Worm (Caenorhabditis elegans): ENCODE results near the gene F10D2.10.

Gene F10D2.10

DNA sequence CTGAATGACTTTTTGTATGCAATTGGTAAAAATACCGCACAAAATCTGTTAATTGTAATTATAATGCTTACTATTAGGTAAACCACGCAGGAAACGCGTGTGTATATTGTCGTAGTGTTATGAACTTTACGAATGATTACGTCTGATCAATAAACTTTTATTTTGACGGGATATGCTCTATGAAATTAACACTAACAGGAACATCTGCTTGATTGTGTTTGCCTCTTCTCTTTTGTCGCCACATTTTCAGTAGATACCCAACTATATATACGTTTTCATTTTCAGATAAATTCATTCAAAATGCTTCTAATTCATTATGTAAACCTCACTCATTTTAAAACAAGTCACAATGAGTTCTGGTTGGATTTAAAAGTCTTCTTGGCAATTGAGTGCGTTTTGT, 23.7 kb downstream of the F10D2.10 start, which contains the start of gene sre-10:
TSS of gene sre-10 (plus strand) at position 301 of the 400 bp plus-strand sequence.
- TF ChIP-seq daf-8 (GFP tag; IDR thresholded peaks at IDR 0.05) (no peak), F10B5.3 (tag; optimal IDR thresholded peaks at IDR 0.05) (no peak), daf-16 (GFP tag; optimal IDR thresholded peaks at IDR 0.05) (no peak), daf-16 (tag; optimal IDR thresholded peaks at IDR 0.05) (no peak), R02D3.7 (tag; optimal IDR thresholded peaks at IDR 0.05) (no peak), egl-43 (GFP tag; IDR thresholded peaks at IDR 0.05) (no peak), nhr-237 (tag; optimal IDR thresholded peaks at IDR 0.05) (no peak), snpc-1.2 (GFP tag; IDR thresholded peaks at IDR 0.05) (no peak), ztf-7 (tag; optimal IDR thresholded peaks at IDR 0.05) (no peak), egl-27 (tag; optimal IDR thresholded peaks at IDR 0.05) (no peak), pqm-1 (tag; optimal IDR thresholded peaks at IDR 0.05) (no peak), spr-1 (tag; optimal IDR thresholded peaks at IDR 0.05) (no peak), ZK337.2 (GFP tag; IDR thresholded peaks at IDR 0.05) (no peak), set-16 (GFP tag; IDR thresholded peaks at IDR 0.05) (no peak), skn-1 (tag; optimal IDR thresholded peaks at IDR 0.05) (no peak), gei-8 (GFP tag; optimal IDR thresholded peaks at IDR 0.05) (no peak), lin-29 (GFP tag; IDR thresholded peaks at IDR 0.05) (no peak), php-3 (GFP tag; IDR thresholded peaks at IDR 0.05) (no peak), F44E2.7 (GFP tag; IDR thresholded peaks at IDR 0.05) (no peak), hlh-11 (tag; optimal IDR thresholded peaks at IDR 0.05) (no peak), zag-1 (tag; optimal IDR thresholded peaks at IDR 0.05) (no peak)

DNA sequence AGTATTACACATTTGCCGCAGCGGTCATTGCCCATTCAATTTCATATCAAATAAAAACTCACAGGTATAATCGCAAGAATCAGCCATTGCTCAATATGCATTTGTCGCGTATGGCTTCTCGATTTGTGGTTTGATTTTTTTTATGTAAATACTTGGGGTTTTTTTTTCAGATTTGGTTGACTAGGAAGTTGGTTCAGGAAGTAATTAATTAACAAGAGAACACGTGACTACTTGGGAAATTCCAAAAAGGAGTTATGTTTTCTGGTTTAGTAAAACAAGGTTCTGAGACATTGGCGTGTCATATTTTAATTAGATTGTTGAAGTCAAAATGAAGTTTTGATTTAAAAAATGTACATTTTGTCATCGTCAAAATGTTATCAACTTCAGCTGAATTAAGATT, 25.0 kb downstream of the F10D2.10 start, which contains the start of gene srx-36:
TSS of gene srx-36 (minus strand) at position 101 of the 400 bp plus-strand sequence.
- TF ChIP-seq fos-1 (tag; optimal IDR thresholded peaks at IDR 0.05) (no peak), aha-1 (tag) (no peak), gei-8 (GFP tag; optimal IDR thresholded peaks at IDR 0.05) (no peak), spr-3 (GFP tag; optimal IDR thresholded peaks at IDR 0.05) (no peak), madf-5 (GFP tag; IDR thresholded peaks at IDR 0.05) (no peak), fkh-10 (GFP tag; optimal IDR thresholded peaks at IDR 0.05) (no peak), dmd-8 (GFP tag; IDR thresholded peaks at IDR 0.05) (no peak), tag-97 (GFP tag; IDR thresholded peaks at IDR 0.05) (no peak), nhr-41 (GFP tag; IDR thresholded peaks at IDR 0.05) (no peak), nhr-237 (tag; optimal IDR thresholded peaks at IDR 0.05) (no peak), unc-39 (tag; optimal IDR thresholded peaks at IDR 0.05) (no peak), F37D6.2 (tag; optimal IDR thresholded peaks at IDR 0.05) (no peak), nhr-28 (tag; optimal IDR thresholded peaks at IDR 0.05) (no peak), nhr-76 (tag; optimal IDR thresholded peaks at IDR 0.05) (no peak)

DNA sequence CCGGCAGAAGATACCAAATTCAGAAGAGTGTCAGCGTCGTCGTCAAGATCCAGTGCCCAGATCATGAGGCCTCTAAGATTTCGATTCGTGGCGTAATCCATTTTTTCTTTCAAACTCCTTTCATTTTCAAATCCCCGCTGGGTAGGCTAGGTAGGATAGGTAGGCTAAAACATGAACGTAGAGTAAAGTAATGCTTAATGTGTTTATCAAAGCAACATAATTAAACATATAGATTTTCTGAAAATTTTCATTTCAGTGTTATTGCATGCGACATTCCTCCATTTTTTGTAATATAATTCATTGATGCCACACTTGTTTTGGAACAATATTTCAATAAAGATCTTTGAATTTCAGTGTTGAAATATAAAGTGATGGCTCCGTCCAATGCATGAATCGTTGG, 26.5 kb downstream of the F10D2.10 start, which contains the start of gene T01C4.8:
TSS of gene T01C4.8 (minus strand) at position 101 of the 400 bp plus-strand sequence.
- TF ChIP-seq duxl-1 (tag; optimal IDR thresholded peaks at IDR 0.05; ENCODE audit: poor library complexity): no peak
- no peak for TF ChIP-seq zip-11 (GFP tag; IDR thresholded peaks at IDR 0.05)
- TF ChIP-seq arid-1 (GFP tag; conservative IDR thresholded peaks at IDR 0.05): no peak
- no peak for TF ChIP-seq unc-130 (GFP tag; optimal IDR thresholded peaks at IDR 0.05)
- TF ChIP-seq php-3 (GFP tag; IDR thresholded peaks at IDR 0.05): no peak
- TF ChIP-seq T20F7.1 (GFP tag; optimal IDR thresholded peaks at IDR 0.05): no peak
- no peak for TF ChIP-seq ces-1 (GFP tag; optimal IDR thresholded peaks at IDR 0.05)
- no peak for TF ChIP-seq unc-39 (tag; optimal IDR thresholded peaks at IDR 0.05)
- TF ChIP-seq egl-27 (tag; optimal IDR thresholded peaks at IDR 0.05): no peak
- TF ChIP-seq skn-1 (tag; optimal IDR thresholded peaks at IDR 0.05): no peak
- no peak for TF ChIP-seq daf-8 (GFP tag; IDR thresholded peaks at IDR 0.05)
- TF ChIP-seq zag-1 (tag; optimal IDR thresholded peaks at IDR 0.05): no peak
- TF ChIP-seq mxl-3 (GFP tag; optimal IDR thresholded peaks at IDR 0.05): no peak
- TF ChIP-seq snpc-4 (tag; optimal IDR thresholded peaks at IDR 0.05): no peak
- no peak for TF ChIP-seq hif-1 (tag; optimal IDR thresholded peaks at IDR 0.05)
